Fruit fly (Drosophila melanogaster) S2 (cell line): Measurements from ENCODE around the gene CG43645.

Experiments used
- CG8478 ChIP-seq: fragments of >200 bp; optimal IDR thresholded peaks from 2 replicates; lab custom pipeline; 2018
- CTCF ChIP-seq, 2 experiments: fragments of >200 bp; optimal IDR thresholded peaks; 2 replicates each; lab custom pipeline; 2018

The CG43645 gene

dm6 chr2L:17532134-17532533 is 46.6 kb downstream of the CG43645 start, which contains the start of gene CG15145:
Gene CG15145, minus strand, starts transcription at chr2L:17532234.
- no peak for TF ChIP-seq CTCF (optimal IDR thresholded peaks at IDR 0.05; lab: Kevin White, UChicago)
- TF ChIP-seq CG8478 (lab: Kevin White, UChicago), result no peak

dm6 chr2L:17533794-17534193 is 48.2 kb downstream of the CG43645 start:
- TF ChIP-seq CTCF (optimal IDR thresholded peaks at IDR 0.05; lab: Kevin White, UChicago), result no peak
- no peak for TF ChIP-seq CG8478 (lab: Kevin White, UChicago)
